Worm (Caenorhabditis elegans) whole organism, L4/young adult: ENCODE data around the gene fbxa-196.

Source experiments
- W03F9.2 ChIP-seq: fragments of 150-350 bp; optimal IDR thresholded peaks from 2 replicates; lab custom pipeline; 2014; ENCODE audit warnings: missing biosample characterization, missing genetic modification characterization
- dao-5 ChIP-seq: sonication (generic microtip); optimal IDR thresholded peaks from 2 replicates; lab custom pipeline; 2016; ENCODE audit warnings: missing genotype, missing genetic modification characterization, moderate library complexity, missing compliant biosample characterization
- him-1 ChIP-seq: sonication (generic microtip); optimal IDR thresholded peaks from 2 replicates; lab custom pipeline; 2016; ENCODE audit warnings: missing genotype, missing genetic modification reagents, missing genetic modification characterization, missing compliant biosample characterization

The fbxa-196 gene

ce11 chrV:6427433-6427832 lies 21.0 kb upstream of the fbxa-196 start:
- no peak for TF ChIP-seq him-1 (tag; lab: Kevin White, UChicago)
- peak; percentile 38 for TF ChIP-seq W03F9.2 (tag; lab: Kevin White, UChicago)

ce11 chrV:6429870-6430339 lies 18.6 kb upstream of the fbxa-196 start, which contains the start of gene alh-4:
Gene alh-4 (minus strand): TSS chrV:6429920.
- TF ChIP-seq him-1 (tag; lab: Kevin White, UChicago) (no peak), dao-5 (no peak), W03F9.2 (tag; lab: Kevin White, UChicago) (no peak)

- TF ChIP-seq dao-5 (no peak), him-1 (tag; lab: Kevin White, UChicago) (no peak), W03F9.2 (tag; lab: Kevin White, UChicago) (no peak)
Observed at ce11 chrV:6430526-6431371, 17.7 kb upstream of the fbxa-196 start.

- TF ChIP-seq W03F9.2 (tag; lab: Kevin White, UChicago) (peak; percentile 83), him-1 (tag; lab: Kevin White, UChicago) (no peak)
Observed at ce11 chrV:6433446-6434178, 14.8 kb upstream of the fbxa-196 start, which contains the start of the genes gad-1 and erfa-1. Gene gad-1 (minus strand): TSS chrV:6433496. Gene erfa-1 (plus strand): TSS chrV:6434128.

ce11 chrV:6436332-6436731 lies 12.1 kb upstream of the fbxa-196 start, which contains the start of gene hpo-19:
Gene hpo-19 (plus strand): TSS chrV:6436645.
- no peak for TF ChIP-seq him-1 (tag; lab: Kevin White, UChicago)
- TF ChIP-seq dao-5 = no peak
- no peak for TF ChIP-seq W03F9.2 (tag; lab: Kevin White, UChicago)

ce11 chrV:6438601-6439000 lies 9.9 kb upstream of the fbxa-196 start, which contains the start of gene T05H4.4:
Gene T05H4.4 (plus strand): TSS chrV:6438901.
- TF ChIP-seq dao-5 = no peak
- no peak for TF ChIP-seq him-1 (tag; lab: Kevin White, UChicago)
- no peak for TF ChIP-seq W03F9.2 (tag; lab: Kevin White, UChicago)

- no peak for TF ChIP-seq him-1 (tag; lab: Kevin White, UChicago)
- no peak for TF ChIP-seq dao-5
- no peak for TF ChIP-seq W03F9.2 (tag; lab: Kevin White, UChicago)
Observed at ce11 chrV:6441613-6442012, 6.8 kb upstream of the fbxa-196 start, which contains the start of gene T05H4.15. Gene T05H4.15 (minus strand): TSS chrV:6441713.

ce11 chrV:6442037-6442436 lies 6.4 kb upstream of the fbxa-196 start, which contains the start of gene T05H4.3:
Gene T05H4.3 (plus strand): TSS chrV:6442337.
- TF ChIP-seq W03F9.2 (tag; lab: Kevin White, UChicago) (no peak), dao-5 (no peak), him-1 (tag; lab: Kevin White, UChicago) (no peak)

- TF ChIP-seq W03F9.2 (tag; lab: Kevin White, UChicago) (no peak), him-1 (tag; lab: Kevin White, UChicago) (no peak), dao-5 (no peak)
Observed at ce11 chrV:6450129-6451011, 1.9 kb downstream of the fbxa-196 start, which contains the start of gene acl-8. Gene acl-8 (plus strand): TSS chrV:6450870.

- TF ChIP-seq dao-5 (no peak), W03F9.2 (tag; lab: Kevin White, UChicago) (no peak), him-1 (tag; lab: Kevin White, UChicago) (no peak)
Observed at ce11 chrV:6453122-6453521, 4.7 kb downstream of the fbxa-196 start, which contains the start of gene acl-9. Gene acl-9 (plus strand): TSS chrV:6453226.

- TF ChIP-seq dao-5 (no peak), W03F9.2 (tag; lab: Kevin White, UChicago) (no peak), him-1 (tag; lab: Kevin White, UChicago) (no peak)
Observed at ce11 chrV:6456903-6457302, 8.4 kb downstream of the fbxa-196 start.

ce11 chrV:6458302-6458998 lies 10.0 kb downstream of the fbxa-196 start:
- no peak for TF ChIP-seq him-1 (tag; lab: Kevin White, UChicago)
- no peak for TF ChIP-seq dao-5
- TF ChIP-seq W03F9.2 (tag; lab: Kevin White, UChicago) = no peak
